Worm (Caenorhabditis elegans): ENCODE measurements around the gene egrh-3.

egrh-3 gene

ce11 chrIV:2642673-2643072 lies 45.9 kb downstream of the egrh-3 start, which contains the start of gene ric-8:
ric-8 (plus strand) TSS chrIV:2642973.
- TF ChIP-seq unc-62 (GFP tag; optimal IDR thresholded peaks at IDR 0.05) = no peak

DNA sequence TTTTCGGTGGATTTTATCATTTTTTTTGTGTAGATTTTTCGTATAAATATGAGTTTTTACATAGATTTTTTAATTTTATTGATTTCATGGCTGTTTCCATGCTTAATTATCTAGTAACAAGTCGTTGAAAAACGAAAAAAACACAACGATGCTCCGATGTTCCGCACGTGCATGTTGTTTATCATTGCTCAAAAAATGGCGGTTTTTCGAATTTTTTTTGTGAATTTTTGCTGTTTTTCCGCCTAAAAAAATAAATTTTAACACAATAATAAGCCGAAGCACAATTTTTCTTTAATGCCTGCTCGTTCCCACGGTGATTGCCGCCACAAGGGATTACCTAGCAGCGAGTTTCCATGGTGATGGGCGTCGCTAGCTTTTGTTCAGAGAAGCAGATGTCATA lies 46.5 kb downstream of the egrh-3 start:
- TF ChIP-seq unc-62 (GFP tag; optimal IDR thresholded peaks at IDR 0.05) = no peak

DNA sequence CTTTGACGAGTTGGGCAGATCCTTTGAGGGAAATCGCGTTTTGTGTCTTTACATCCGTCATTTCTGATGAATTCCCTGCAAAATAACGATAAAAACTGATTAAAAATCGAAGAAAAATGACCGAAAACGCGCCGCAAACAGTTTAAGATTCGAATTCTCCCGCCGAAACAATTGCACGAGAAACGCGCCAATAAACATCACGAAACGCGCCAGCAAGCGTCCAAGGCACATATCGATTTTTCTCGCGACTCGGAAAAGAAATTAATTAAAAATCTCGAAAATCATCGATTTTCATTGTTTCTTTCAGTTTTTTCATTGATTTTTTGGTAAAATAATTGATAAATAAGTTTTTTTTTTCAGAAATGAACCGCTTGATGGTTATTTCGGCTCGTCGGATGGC lies 47.6 kb downstream of the egrh-3 start, which contains the start of the genes mdf-2 and nduv-3:
Gene mdf-2, minus strand, starts transcription at position 176 of the 400 bp plus-strand sequence.
Gene nduv-3, plus strand, starts transcription at position 361 of the 400 bp plus-strand sequence.
- TF ChIP-seq unc-62 (GFP tag; optimal IDR thresholded peaks at IDR 0.05) = no peak

ce11 chrIV:2639666-2640273 lies 48.8 kb downstream of the egrh-3 start:
- TF ChIP-seq unc-62 (GFP tag; optimal IDR thresholded peaks at IDR 0.05) = no peak

- TF ChIP-seq unc-62 (GFP tag; optimal IDR thresholded peaks at IDR 0.05) = no peak
Observed at ce11 chrIV:2634992-2635391, 53.6 kb downstream of the egrh-3 start.

- TF ChIP-seq unc-62 (GFP tag; optimal IDR thresholded peaks at IDR 0.05) = no peak
Observed at ce11 chrIV:2630145-2630544, 58.4 kb downstream of the egrh-3 start.

Measured in whole organism, dauer.